Worm (Caenorhabditis elegans) whole organism, young adult: Measurements from ENCODE around the gene ttr-53.

Source experiments
- nhr-80 ChIP-seq: sonication (generic microtip); optimal IDR thresholded peaks from 2 replicates; lab custom pipeline; 2016; ENCODE audit warnings: missing genetic modification characterization, missing compliant biosample characterization
- snpc-4 ChIP-seq, 5 experiments: fragments of 150-350 bp in 1 of 5; sonication (generic microtip) in 4 of 5; optimal IDR thresholded peaks; 2 replicates each; lab custom pipeline; 2014 to 2018; ENCODE audit warnings: missing genetic modification characterization in 5 of 5, missing biosample characterization in 3 of 5, antibody characterized with exemption in 2 of 5, mild to moderate bottlenecking in 2 of 5, missing compliant biosample characterization in 2 of 5, missing genotype in 2 of 5, moderate library complexity in 2 of 5, missing genetic modification reagents in 1 of 5

DNA sequence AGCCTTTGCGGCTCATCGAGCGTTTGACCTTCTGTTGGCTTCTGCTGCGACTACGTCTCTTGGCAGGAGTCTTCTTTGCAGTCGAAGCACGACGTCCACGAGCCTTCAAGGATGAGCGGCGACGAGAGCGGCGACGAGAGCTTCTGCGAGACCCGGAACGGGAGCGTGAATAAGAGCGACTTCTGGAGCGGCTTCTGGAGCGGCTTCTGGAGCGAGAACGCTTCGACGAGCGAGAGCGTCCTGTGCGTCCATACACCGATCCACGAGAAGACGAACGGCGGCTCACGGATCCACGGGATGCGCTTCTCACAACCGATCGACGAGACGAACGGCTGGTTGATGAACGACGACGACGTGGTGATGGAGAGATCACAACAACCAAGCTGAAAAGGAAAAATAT lies 47.0 kb upstream of the ttr-53 start:
- TF ChIP-seq nhr-80 (tag; lab: Kevin White, UChicago) (no peak), snpc-4 (GFP tag; optimal IDR thresholded peaks at IDR 0.05; lab: Kevin White, UChicago) (no peak), snpc-4 (tag; optimal IDR thresholded peaks at IDR 0.05; lab: Kevin White, UChicago) (no peak)
